Worm (Caenorhabditis elegans) whole organism, L3 larva: Measurements from ENCODE around the gene clec-135.

ENCODE experiments used
- R02D3.7 ChIP-seq: fragments of 150-350 bp; optimal IDR thresholded peaks from 2 replicates; lab custom pipeline; 2014; ENCODE audit warnings: missing biosample characterization, missing genetic modification characterization
- ceh-16 ChIP-seq: sonication (generic microtip); optimal IDR thresholded peaks from 2 replicates; lab custom pipeline; 2017; ENCODE audit warnings: missing biosample characterization, missing genetic modification characterization
- ceh-82 ChIP-seq: fragments of 150-350 bp; optimal IDR thresholded peaks from 2 replicates; lab custom pipeline; 2014; ENCODE audit warnings: missing biosample characterization, missing genetic modification characterization
- egl-27 ChIP-seq: sonication (generic microtip); optimal IDR thresholded peaks from 4 replicates; lab custom pipeline; 2017; ENCODE audit warnings: missing biosample characterization, missing genetic modification reagents, missing genetic modification characterization
- elt-2 ChIP-seq: sonication (generic microtip); optimal IDR thresholded peaks from 2 replicates; lab custom pipeline; 2016; ENCODE audit warnings: missing genetic modification reagents, mild to moderate bottlenecking, missing genetic modification characterization, missing compliant biosample characterization
- elt-3 ChIP-seq, 3 experiments: fragments of 150-350 bp in 1 of 3; sonication (generic microtip) in 2 of 3; optimal IDR thresholded peaks; 2 replicates in 2 of 3; 4 replicates in 1 of 3; lab custom pipeline; 2014 to 2017; ENCODE audit warnings: missing biosample characterization in 3 of 3, missing genetic modification characterization in 3 of 3
- jun-1 ChIP-seq: fragments of 150-350 bp; optimal IDR thresholded peaks from 2 replicates; lab custom pipeline; 2014; ENCODE audit warnings: missing biosample characterization, missing genetic modification reagents, missing genetic modification characterization
- nhr-237 ChIP-seq: fragments of 150-350 bp; optimal IDR thresholded peaks from 2 replicates; lab custom pipeline; 2014; ENCODE audit warnings: missing biosample characterization, missing genetic modification characterization
- nhr-43 ChIP-seq: sonication (generic microtip); optimal IDR thresholded peaks from 2 replicates; lab custom pipeline; 2016; ENCODE audit warnings: mild to moderate bottlenecking, missing genetic modification characterization, missing compliant biosample characterization; ENCODE audit not compliant: poor library complexity, severe bottlenecking
- nhr-77 ChIP-seq: fragments of 150-350 bp; optimal IDR thresholded peaks from 2 replicates; lab custom pipeline; 2014; ENCODE audit warnings: missing biosample characterization, missing genetic modification characterization
- skn-1 ChIP-seq: fragments of 150-350 bp; optimal IDR thresholded peaks from 2 replicates; lab custom pipeline; 2014; ENCODE audit warnings: missing biosample characterization, missing genetic modification characterization
- unc-62 ChIP-seq: fragments of 150-350 bp; sonication (generic microtip); optimal IDR thresholded peaks from 4 replicates; lab custom pipeline; 2014; ENCODE audit warnings: missing biosample characterization, missing genetic modification reagents, missing genetic modification characterization

DNA sequence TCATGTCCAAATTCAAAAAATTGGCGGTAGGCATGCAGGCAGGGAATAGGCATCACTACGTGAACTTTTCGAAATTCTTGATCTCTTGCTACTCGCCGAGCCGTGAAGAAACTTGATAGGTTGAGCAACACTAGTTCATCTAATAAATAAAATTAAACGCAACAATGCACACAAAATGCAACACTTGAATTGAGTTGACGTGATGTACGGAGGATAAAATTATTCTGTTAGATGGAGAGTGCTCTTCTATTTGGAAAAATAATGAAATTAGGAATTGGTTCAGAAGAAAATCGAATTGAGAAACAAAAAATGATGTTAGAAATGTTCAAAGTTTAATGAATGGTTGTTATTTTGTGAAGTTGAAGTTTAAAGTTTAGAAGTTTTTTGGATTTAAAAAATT, 18.3 kb upstream of the clec-135 start:
- TF ChIP-seq nhr-237 (tag; lab: Kevin White, UChicago) = no peak
- TF ChIP-seq jun-1 (tag; lab: Kevin White, UChicago) = no peak
- no peak for TF ChIP-seq nhr-43 (tag; lab: Kevin White, UChicago)
- TF ChIP-seq unc-62 (GFP tag; lab: Kevin White, UChicago) = no peak
- no peak for TF ChIP-seq nhr-77 (tag; lab: Kevin White, UChicago)
- no peak for TF ChIP-seq elt-2 (tag; lab: Kevin White, UChicago)
- TF ChIP-seq ceh-82 = no peak
- no peak for TF ChIP-seq ceh-16 (tag; lab: Kevin White, UChicago)
- TF ChIP-seq egl-27 (tag; lab: Kevin White, UChicago) = no peak
- no peak for TF ChIP-seq skn-1 (tag; lab: Kevin White, UChicago)
- TF ChIP-seq elt-3 (tag; optimal IDR thresholded peaks at IDR 0.05; lab: Kevin White, UChicago) = no peak
- no peak for TF ChIP-seq R02D3.7 (tag; lab: Kevin White, UChicago)
